Worm (Caenorhabditis elegans) whole organism, midembryonic: ENCODE data around the gene K07E3.2.

ENCODE experiments used
- T22C8.4 ChIP-seq: fragments of 200-800 bp; sonication (Bioruptor generic); IDR thresholded peaks from 2 replicates; pipeline ENCODE4 v1.3.6; 2022; ENCODE audit warnings: missing genetic modification characterization, missing compliant biosample characterization
- cog-1 ChIP-seq: sonication (generic microtip); optimal IDR thresholded peaks from 2 replicates; lab custom pipeline; 2016; ENCODE audit warnings: missing genetic modification characterization, missing compliant biosample characterization
- tab-1 ChIP-seq: fragments of 200-800 bp; sonication (Bioruptor generic); IDR thresholded peaks from 2 replicates; pipeline ENCODE4 v1.3.6; 2022; ENCODE audit warnings: missing genetic modification characterization, missing compliant biosample characterization

DNA sequence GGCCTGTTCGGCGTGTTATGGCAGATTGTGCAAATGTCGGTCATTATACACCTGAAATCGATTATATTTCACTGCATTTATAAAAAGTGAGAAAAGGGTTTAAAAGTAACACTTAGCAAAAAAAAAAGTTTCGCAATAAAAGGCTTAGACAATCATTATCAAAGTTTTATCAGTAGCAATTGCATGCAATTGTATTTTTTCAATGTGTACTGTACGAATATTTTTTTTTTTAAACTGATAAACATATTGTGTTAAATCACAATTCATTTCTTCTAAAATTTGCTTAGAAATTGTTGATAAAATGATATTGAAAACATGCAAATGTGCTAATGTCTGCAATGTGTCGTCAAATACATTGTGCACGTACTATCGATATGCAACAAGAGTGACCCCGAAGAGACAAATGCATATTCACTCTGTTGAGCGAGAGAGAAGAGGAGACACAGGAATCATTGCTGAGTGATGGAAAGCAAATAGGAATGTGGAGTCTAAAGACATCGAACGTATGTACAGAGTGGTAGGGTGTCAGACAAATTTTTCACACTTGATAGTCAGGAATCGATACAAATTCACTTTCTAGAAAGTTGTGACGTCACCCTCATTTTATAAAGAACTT, 32.3 kb downstream of the K07E3.2 start, which contains the start of gene C02B8.6:
- TF ChIP-seq tab-1 (GFP tag; lab: Robert Waterston, UW) (no peak), T22C8.4 (GFP tag; lab: Robert Waterston, UW) (no peak), cog-1 (tag; lab: Kevin White, UChicago) (peak; percentile 47)
